Worm (Caenorhabditis elegans) whole organism, late embryonic: ENCODE results near the gene scyl-1.

Experiments used
- K02D7.2 ChIP-seq: sonication (generic microtip); optimal IDR thresholded peaks from 2 replicates; lab custom pipeline; 2017; ENCODE audit warnings: mild to moderate bottlenecking, missing genetic modification characterization, missing compliant biosample characterization
- K09A11.1 ChIP-seq: sonication (generic microtip); optimal IDR thresholded peaks from 2 replicates; lab custom pipeline; 2017; ENCODE audit warnings: antibody characterized with exemption, mild to moderate bottlenecking, missing genetic modification characterization, missing compliant biosample characterization; ENCODE audit not compliant: insufficient read depth
- ceh-31 ChIP-seq: sonication (generic microtip); optimal IDR thresholded peaks from 2 replicates; lab custom pipeline; 2016; ENCODE audit warnings: missing genetic modification characterization, missing compliant biosample characterization
- hlh-15 ChIP-seq: sonication (generic microtip); optimal IDR thresholded peaks from 2 replicates; lab custom pipeline; 2016; ENCODE audit warnings: missing genetic modification characterization, missing compliant biosample characterization
- hlh-8 ChIP-seq: sonication (generic microtip); optimal IDR thresholded peaks from 2 replicates; lab custom pipeline; 2016; ENCODE audit warnings: missing genotype, missing genetic modification characterization, missing compliant biosample characterization
- madf-2 ChIP-seq: sonication (generic microtip); optimal IDR thresholded peaks from 2 replicates; lab custom pipeline; 2017; ENCODE audit warnings: missing genetic modification characterization, missing compliant biosample characterization
- nhr-232 ChIP-seq: sonication (generic microtip); optimal IDR thresholded peaks from 2 replicates; lab custom pipeline; 2016; ENCODE audit warnings: missing genetic modification characterization, missing compliant biosample characterization
- pha-4 ChIP-seq: fragments of 150-350 bp; optimal IDR thresholded peaks from 2 replicates; lab custom pipeline; 2018; ENCODE audit warnings: missing biosample characterization, missing genetic modification reagents, missing genetic modification characterization
- ref-2 ChIP-seq: sonication (generic microtip); optimal IDR thresholded peaks from 2 replicates; lab custom pipeline; 2016; ENCODE audit warnings: missing genetic modification characterization, missing compliant biosample characterization
- sox-4 ChIP-seq: sonication (generic microtip); optimal IDR thresholded peaks from 2 replicates; lab custom pipeline; 2017; ENCODE audit warnings: mild to moderate bottlenecking, missing genetic modification characterization, inconsistent platforms, missing compliant biosample characterization
- unc-86 ChIP-seq: sonication (generic microtip); optimal IDR thresholded peaks from 2 replicates; lab custom pipeline; 2016; ENCODE audit warnings: missing genetic modification characterization, missing compliant biosample characterization

- TF ChIP-seq madf-2 (no peak), ceh-31 (no peak), sox-4 (tag; lab: Kevin White, UChicago) (no peak), nhr-232 (tag; lab: Kevin White, UChicago) (no peak), K09A11.1 (tag; lab: Kevin White, UChicago) (no peak), hlh-8 (tag; lab: Kevin White, UChicago) (no peak), K02D7.2 (tag; lab: Kevin White, UChicago) (no peak), ref-2 (no peak), unc-86 (tag; lab: Kevin White, UChicago) (no peak), hlh-15 (tag; lab: Kevin White, UChicago) (no peak), pha-4 (tag; lab: Kevin White, UChicago) (no peak)
Observed at ce11 chrV:13025283-13025682, 16.2 kb downstream of the scyl-1 start.
